Worm (Caenorhabditis elegans) whole organism, late embryonic: ENCODE results near the gene Y54E2A.9.

Experiments used
- ama-1 ChIP-seq: fragments of 150-350 bp; optimal IDR thresholded peaks from 2 replicates; lab custom pipeline; 2014
- ceh-18 ChIP-seq: sonication (generic microtip); optimal IDR thresholded peaks from 2 replicates; lab custom pipeline; 2016; ENCODE audit warnings: missing genetic modification characterization, missing compliant biosample characterization
- ceh-24 ChIP-seq: sonication (generic microtip); optimal IDR thresholded peaks from 2 replicates; lab custom pipeline; 2016; ENCODE audit warnings: mild to moderate bottlenecking, missing genetic modification characterization, missing compliant biosample characterization
- ceh-31 ChIP-seq: sonication (generic microtip); optimal IDR thresholded peaks from 2 replicates; lab custom pipeline; 2016; ENCODE audit warnings: missing genetic modification characterization, missing compliant biosample characterization
- ceh-34 ChIP-seq: sonication (generic microtip); optimal IDR thresholded peaks from 2 replicates; lab custom pipeline; 2016; ENCODE audit warnings: mild to moderate bottlenecking, missing genetic modification characterization, missing compliant biosample characterization
- ceh-45 ChIP-seq: fragments of 200-800 bp; sonication (Bioruptor generic); IDR thresholded peaks from 2 replicates; pipeline ENCODE4 v1.3.6; 2022; ENCODE audit warnings: missing genetic modification reagents, missing genetic modification characterization, missing compliant biosample characterization
- elt-2 ChIP-seq: sonication (generic microtip); optimal IDR thresholded peaks from 2 replicates; lab custom pipeline; 2016; ENCODE audit warnings: missing genetic modification reagents, missing genetic modification characterization, missing compliant biosample characterization
- hlh-15 ChIP-seq: sonication (generic microtip); optimal IDR thresholded peaks from 2 replicates; lab custom pipeline; 2016; ENCODE audit warnings: missing genetic modification characterization, missing compliant biosample characterization
- nfya-1 ChIP-seq: sonication (generic microtip); optimal IDR thresholded peaks from 2 replicates; lab custom pipeline; 2017; ENCODE audit warnings: missing genetic modification characterization, mild to moderate bottlenecking, missing compliant biosample characterization, antibody characterized with exemption, moderate library complexity
- npax-4 ChIP-seq: sonication (generic microtip); optimal IDR thresholded peaks from 2 replicates; lab custom pipeline; 2016; ENCODE audit warnings: missing genetic modification characterization, missing compliant biosample characterization
- odd-2 ChIP-seq: sonication (generic microtip); optimal IDR thresholded peaks from 2 replicates; lab custom pipeline; 2017; ENCODE audit warnings: antibody characterized with exemption, mild to moderate bottlenecking, missing genetic modification characterization, missing compliant biosample characterization
- pqm-1 ChIP-seq: sonication (generic microtip); optimal IDR thresholded peaks from 2 replicates; lab custom pipeline; 2016; ENCODE audit warnings: missing genetic modification characterization, missing compliant biosample characterization

DNA sequence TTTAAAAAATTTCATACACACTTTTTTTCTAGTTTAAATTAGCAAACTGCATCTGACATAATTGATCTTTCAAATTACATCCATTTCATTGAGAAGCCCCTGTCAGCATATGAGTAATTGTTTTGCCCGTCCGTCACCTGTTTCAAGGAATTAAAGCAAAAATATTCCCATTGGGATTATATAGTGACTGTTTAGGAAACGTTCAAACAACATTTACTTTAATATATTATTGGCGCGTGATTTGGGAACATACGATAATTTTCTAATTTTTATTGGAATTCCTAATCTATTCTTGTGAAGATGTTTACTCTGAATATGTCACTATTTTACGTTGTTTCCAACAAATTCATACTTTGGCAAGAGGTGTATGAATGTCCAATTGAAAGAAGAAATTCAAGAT is 19.9 kb upstream of the Y54E2A.9 start, which contains the start of gene srt-11:
- TF ChIP-seq nfya-1 (tag; lab: Kevin White, UChicago) (no peak), odd-2 (no peak), ama-1 (lab: Kevin White, UChicago) (no peak), ceh-45 (GFP tag; lab: Robert Waterston, UW) (no peak), ceh-18 (tag; lab: Kevin White, UChicago) (no peak), elt-2 (tag; lab: Kevin White, UChicago) (no peak), ceh-24 (no peak), ceh-31 (tag; lab: Kevin White, UChicago) (no peak), hlh-15 (tag; lab: Kevin White, UChicago) (no peak), pqm-1 (tag; lab: Kevin White, UChicago) (no peak), ceh-34 (tag; lab: Kevin White, UChicago) (no peak), npax-4 (tag; lab: Kevin White, UChicago) (no peak)
